Fruit fly (Drosophila melanogaster) whole organism, wandering third instar larva: Measurements from ENCODE around the gene Pfas.
A peak's percentile ranks its signal among the peaks of the same experiment; 100 is the strongest.

Experiments
- Dfd ChIP-seq: fragments of >200 bp; optimal IDR thresholded peaks from 2 replicates; lab custom pipeline; 2017; ENCODE audit warnings: missing biosample characterization, missing genetic modification characterization
- Hr78 ChIP-seq: fragments of >200 bp; optimal IDR thresholded peaks from 2 replicates; lab custom pipeline; 2017; ENCODE audit warnings: missing biosample characterization, missing genetic modification characterization
- h ChIP-seq: fragments of 200-800 bp; sonication (Bioruptor generic); optimal IDR thresholded peaks from 3 replicates; lab custom pipeline; 2016; ENCODE audit warnings: missing biosample characterization, mild to moderate bottlenecking, missing genetic modification characterization
- psq ChIP-seq: fragments of 200-800 bp; sonication (Bioruptor generic); optimal IDR thresholded peaks from 3 replicates; lab custom pipeline; 2017; ENCODE audit warnings: missing biosample characterization, mild to moderate bottlenecking, missing genetic modification characterization, moderate library complexity

DNA sequence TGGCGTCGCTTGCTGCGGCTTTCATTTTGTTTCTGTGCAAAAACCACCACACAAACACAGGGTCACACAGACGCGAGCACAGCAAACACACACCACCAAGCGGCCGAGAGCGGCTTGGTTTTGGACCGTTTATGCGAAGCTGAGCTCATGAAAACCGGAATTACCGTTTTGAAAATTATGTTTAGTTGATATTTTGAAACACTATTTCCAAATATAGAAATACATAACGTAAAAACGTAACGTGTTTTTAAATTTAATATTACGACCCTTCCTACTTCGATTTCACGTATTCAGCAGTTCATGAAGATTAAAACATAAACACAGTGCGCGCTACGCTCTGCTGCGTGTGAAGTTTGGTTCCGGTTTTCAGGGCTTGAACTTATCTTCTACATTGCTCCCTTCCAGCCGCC is 5.4 kb upstream of the Pfas start:
- TF ChIP-seq Hr78 (GFP tag; lab: Kevin White, UChicago), result no peak
- TF ChIP-seq Dfd (GFP tag; lab: Kevin White, UChicago), result no peak
- peak; percentile 98 for TF ChIP-seq h (GFP tag; lab: Kevin White, UChicago)
- TF ChIP-seq psq (GFP tag; lab: Kevin White, UChicago), result peak; percentile 90
